Worm (Caenorhabditis elegans): ENCODE results near the gene fbxb-11.

DNA sequence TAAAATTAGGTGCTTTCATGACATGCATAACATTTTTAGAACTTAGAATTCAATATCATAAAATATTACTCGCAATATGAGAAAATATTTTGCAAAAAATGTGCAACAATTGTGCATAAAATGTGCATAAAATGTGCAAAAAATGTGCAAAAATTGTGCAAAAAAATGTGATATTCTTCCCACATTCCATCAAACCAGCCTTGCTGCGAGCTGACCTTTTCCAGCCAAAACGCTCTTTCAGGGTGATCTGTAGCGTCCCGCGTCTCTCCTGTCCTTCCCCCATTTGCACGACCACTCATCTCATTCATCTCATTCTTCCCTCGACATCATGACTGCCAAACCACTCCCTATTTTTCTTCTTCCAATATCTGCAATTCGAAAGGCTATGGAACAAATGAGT is 48.3 kb upstream of the fbxb-11 start, which contains the start of gene fbxb-17:
- TF ChIP-seq him-1 (tag; optimal IDR thresholded peaks at IDR 0.05) (no peak), W03F9.2 (tag; optimal IDR thresholded peaks at IDR 0.05) (no peak), dao-5 (tag; optimal IDR thresholded peaks at IDR 0.05) (no peak)

Measured in whole organism, L4/young adult.